Worm (Caenorhabditis elegans) whole organism, L2 larva: ENCODE results near the gene F14F7.7.

ENCODE experiments used
- alr-1 ChIP-seq: fragments of 150-350 bp; optimal IDR thresholded peaks from 2 replicates; lab custom pipeline; 2014; ENCODE audit warnings: missing biosample characterization, missing genetic modification characterization
- ama-1 ChIP-seq: fragments of 150-350 bp; optimal IDR thresholded peaks from 2 replicates; lab custom pipeline; 2018; ENCODE audit warnings: inconsistent platforms
- elt-3 ChIP-seq: sonication (generic microtip); optimal IDR thresholded peaks from 2 replicates; lab custom pipeline; 2017; ENCODE audit warnings: missing biosample characterization, missing genetic modification characterization
- lin-13 ChIP-seq: fragments of 150-350 bp; optimal IDR thresholded peaks from 2 replicates; lab custom pipeline; 2014; ENCODE audit warnings: missing biosample characterization, missing genetic modification reagents, missing genetic modification characterization
- lin-39 ChIP-seq: fragments of 150-350 bp; optimal IDR thresholded peaks from 2 replicates; lab custom pipeline; 2014; ENCODE audit warnings: missing biosample characterization, missing genetic modification reagents, missing genetic modification characterization
- mab-5 ChIP-seq: fragments of 150-350 bp; optimal IDR thresholded peaks from 2 replicates; lab custom pipeline; 2014; ENCODE audit warnings: missing biosample characterization, missing genetic modification characterization
- nhr-237 ChIP-seq: fragments of 150-350 bp; optimal IDR thresholded peaks from 2 replicates; lab custom pipeline; 2014; ENCODE audit warnings: missing biosample characterization, missing genetic modification characterization
- nhr-25 ChIP-seq: fragments of 150-350 bp; sonication (generic microtip); optimal IDR thresholded peaks from 3 replicates; lab custom pipeline; 2014; ENCODE audit warnings: missing biosample characterization, missing genetic modification characterization
- nhr-77 ChIP-seq: fragments of 150-350 bp; optimal IDR thresholded peaks from 2 replicates; lab custom pipeline; 2014; ENCODE audit warnings: missing biosample characterization, missing genetic modification characterization
- skn-1 ChIP-seq: sonication (generic microtip); optimal IDR thresholded peaks from 2 replicates; lab custom pipeline; 2017; ENCODE audit warnings: missing biosample characterization, missing genetic modification characterization
- unc-62 ChIP-seq: fragments of 150-350 bp; optimal IDR thresholded peaks from 2 replicates; lab custom pipeline; 2014; ENCODE audit warnings: missing biosample characterization, missing genetic modification reagents, missing genetic modification characterization

DNA sequence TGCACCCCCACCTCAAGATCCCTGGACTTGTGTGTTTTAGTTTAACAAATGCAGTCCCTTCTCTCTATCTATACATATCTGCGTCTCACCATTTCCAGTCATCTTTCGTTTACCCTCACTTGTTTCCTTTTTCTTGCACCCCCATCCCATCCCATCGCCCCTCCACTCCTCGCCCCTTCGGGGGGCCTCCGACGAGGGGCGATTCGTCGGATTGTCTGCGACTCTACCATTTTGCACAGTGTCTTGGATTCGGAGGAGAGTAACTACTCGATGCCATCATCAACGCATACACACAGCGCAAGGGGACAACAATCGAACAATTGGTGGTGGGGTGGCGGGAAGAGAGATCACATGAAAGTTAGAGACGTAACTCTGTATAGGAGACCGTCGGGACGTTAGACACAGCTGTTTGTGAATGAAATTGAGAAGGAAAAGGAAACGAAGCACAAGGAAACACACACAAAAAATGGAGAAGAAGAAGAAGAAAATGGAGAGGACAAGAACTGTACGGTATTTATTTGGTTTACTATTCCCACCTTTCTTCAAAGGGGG lies 31.8 kb downstream of the F14F7.7 start:
- peak; percentile 90 for TF ChIP-seq mab-5 (tag; lab: Kevin White, UChicago)
- peak; percentile 40 for TF ChIP-seq lin-39 (tag; lab: Kevin White, UChicago)
- TF ChIP-seq nhr-77 (tag; lab: Kevin White, UChicago) = no peak
- no peak for TF ChIP-seq alr-1 (tag; lab: Kevin White, UChicago)
- peak; percentile 89 for TF ChIP-seq nhr-25 (tag; lab: Kevin White, UChicago)
- TF ChIP-seq elt-3 (tag; lab: Kevin White, UChicago) = no peak
- no peak for TF ChIP-seq ama-1
- TF ChIP-seq unc-62 (GFP tag; lab: Kevin White, UChicago) = peak; percentile 67
- TF ChIP-seq nhr-237 (tag; lab: Kevin White, UChicago) = peak; percentile 4
- no peak for TF ChIP-seq skn-1 (tag; lab: Kevin White, UChicago)
- peak; percentile 92 for TF ChIP-seq lin-13
